Fruit fly (Drosophila melanogaster) S2 (cell line): ENCODE data around the gene Ank2.

Experiments
- CG8478 ChIP-seq: fragments of >200 bp; optimal IDR thresholded peaks from 2 replicates; lab custom pipeline; 2018
- CTCF ChIP-seq, 2 experiments: fragments of >200 bp; optimal IDR thresholded peaks; 2 replicates each; lab custom pipeline; 2018

The Ank2 gene

DNA sequence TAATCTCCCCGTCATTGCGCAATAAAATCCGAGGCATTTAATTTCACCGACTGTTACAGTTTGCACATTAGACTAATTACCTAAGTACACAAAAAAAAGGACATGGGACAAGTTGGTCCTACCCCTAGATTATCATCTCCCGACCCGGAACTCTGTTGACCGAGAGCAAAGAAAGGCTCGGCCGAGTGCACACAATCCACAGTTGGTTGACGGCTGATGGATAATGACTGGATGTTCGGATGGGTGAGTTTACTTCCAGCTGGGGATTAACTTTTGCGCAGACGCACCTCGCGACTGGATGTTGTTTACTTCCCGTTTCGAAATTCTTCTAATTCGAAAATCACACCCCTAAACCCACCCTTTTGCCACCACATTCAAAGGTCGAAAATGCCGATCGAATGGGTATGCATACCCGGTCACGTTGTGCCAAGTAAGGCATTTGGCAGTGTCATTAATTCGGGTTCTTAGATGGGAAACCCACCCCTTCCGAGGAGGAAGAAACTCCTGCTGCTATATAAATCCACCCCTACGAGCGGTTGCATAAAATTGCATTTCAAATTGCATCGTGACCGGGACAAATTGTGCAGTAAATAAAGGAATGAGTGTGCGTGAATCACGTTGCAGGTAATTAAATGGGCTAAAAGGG lies 3.8 kb downstream of the Ank2 start:
- TF ChIP-seq CTCF (optimal IDR thresholded peaks at IDR 0.05; lab: Kevin White, UChicago) (no peak), CG8478 (lab: Kevin White, UChicago) (no peak)

DNA sequence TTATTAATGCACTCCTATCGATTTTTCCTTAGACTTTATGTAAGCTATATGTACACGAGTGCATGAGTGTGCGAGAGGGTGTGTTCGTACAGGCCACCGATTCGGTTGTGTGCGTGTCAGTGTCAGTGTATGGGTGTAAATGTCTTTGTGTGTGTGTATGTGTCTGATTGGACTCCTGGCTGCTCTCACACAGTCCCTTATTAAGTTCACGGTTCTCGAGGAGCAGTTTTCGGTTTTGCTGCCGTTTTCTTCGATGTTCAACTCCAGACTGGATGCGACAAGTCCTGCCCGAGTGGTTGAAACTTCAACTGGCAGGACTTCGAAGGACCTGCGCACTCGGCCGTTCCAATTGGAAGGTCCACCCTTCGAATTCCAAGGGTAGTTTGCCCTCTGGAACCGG lies 4.8 kb downstream of the Ank2 start:
- TF ChIP-seq CTCF (optimal IDR thresholded peaks at IDR 0.05; lab: Kevin White, UChicago) (no peak), CG8478 (lab: Kevin White, UChicago) (no peak)

DNA sequence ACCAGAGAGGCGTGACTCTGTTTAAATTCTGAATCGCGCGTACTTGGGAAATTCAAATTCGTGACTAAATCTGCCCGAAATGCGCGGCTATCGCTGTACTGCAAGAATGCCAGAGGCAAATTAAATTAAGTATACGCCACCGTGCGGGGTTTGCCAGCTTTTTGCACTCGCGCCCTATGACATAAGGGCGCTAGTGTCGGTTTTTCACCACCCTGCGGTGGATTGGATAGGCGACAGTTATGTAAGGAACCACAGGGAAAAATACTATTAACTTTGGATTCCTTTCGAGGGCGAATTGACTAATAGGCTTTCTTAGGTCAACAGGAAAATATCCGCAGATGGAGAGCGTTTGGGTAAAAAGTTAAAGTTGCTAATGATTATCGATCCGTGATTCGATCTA lies 22.6 kb downstream of the Ank2 start, which contains the start of gene CG44195:
Gene CG44195 (minus strand): TSS at position 101 of the 400 bp plus-strand sequence.
- TF ChIP-seq CG8478 (lab: Kevin White, UChicago): no peak
- no peak for TF ChIP-seq CTCF (optimal IDR thresholded peaks at IDR 0.05; lab: Kevin White, UChicago)

DNA sequence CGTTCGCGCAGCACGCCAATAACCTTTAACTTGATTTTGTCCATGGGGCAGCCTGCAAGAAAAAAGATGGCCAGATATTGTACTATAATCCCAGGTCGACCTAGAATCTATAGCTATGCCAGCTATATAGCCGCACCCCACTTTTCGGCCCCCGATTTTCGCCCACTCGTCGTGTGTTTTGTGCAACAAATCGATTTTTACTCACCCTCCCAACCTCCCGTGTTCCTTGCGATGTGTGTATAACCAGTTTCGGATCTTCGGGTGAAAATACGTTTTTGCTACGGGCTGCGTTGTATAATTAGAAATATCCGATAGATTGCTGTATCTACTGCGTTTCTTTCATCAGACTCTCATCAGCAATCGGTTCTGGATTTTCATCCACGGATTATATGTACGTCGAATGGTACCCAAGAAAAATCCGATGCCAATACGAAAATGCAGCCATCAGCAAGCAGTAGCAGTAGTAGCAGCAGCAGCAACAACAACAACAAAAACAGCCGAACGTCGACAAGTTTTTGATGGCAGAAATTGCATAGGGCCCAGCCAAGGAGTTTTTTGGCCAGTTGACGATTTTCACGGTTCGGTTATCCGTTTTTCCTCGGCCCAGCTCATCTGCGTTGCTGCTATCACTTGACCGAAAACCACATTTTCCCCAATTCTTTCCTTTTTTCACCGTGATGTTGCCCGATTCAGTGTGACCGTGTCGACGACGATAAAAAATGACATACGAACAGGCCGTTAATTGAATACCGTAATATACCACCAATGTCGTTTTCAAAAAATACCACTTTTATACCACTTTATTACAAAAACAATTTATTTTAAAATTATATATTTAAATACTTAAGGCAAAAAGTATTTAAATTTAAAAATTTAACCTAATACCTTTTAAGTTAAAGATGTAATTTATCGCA lies 63.9 kb downstream of the Ank2 start, which contains the start of gene CG7492:
Gene CG7492 (minus strand): TSS at position 705 of the 914 bp plus-strand sequence.
- TF ChIP-seq CG8478 (lab: Kevin White, UChicago): no peak
- peak in 1 of 2 experiments; percentile 20 for TF ChIP-seq CTCF (optimal IDR thresholded peaks at IDR 0.05; lab: Kevin White, UChicago)

DNA sequence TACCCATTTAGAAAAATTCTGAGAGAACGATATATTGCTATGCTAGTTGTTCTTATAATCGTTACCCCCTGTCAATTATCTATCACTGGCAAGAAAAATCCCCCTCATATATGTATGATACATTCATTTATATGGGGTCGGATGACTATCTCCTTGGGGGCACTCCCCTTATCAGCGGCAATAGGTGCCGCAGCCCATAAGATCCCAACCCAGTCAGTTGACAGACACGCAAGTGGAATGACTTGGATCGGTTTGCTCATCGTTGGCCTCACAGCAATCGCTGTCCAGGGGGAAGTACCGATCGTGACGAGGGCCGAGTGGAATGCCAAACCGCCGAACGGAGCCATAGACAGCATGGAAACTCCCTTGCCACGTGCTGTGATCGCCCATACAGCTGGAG lies 67.2 kb downstream of the Ank2 start, which contains the start of gene PGRP-SD:
Gene PGRP-SD (plus strand): TSS at position 213 of the 400 bp plus-strand sequence.
- TF ChIP-seq CTCF (optimal IDR thresholded peaks at IDR 0.05; lab: Kevin White, UChicago) (no peak), CG8478 (lab: Kevin White, UChicago) (no peak)

DNA sequence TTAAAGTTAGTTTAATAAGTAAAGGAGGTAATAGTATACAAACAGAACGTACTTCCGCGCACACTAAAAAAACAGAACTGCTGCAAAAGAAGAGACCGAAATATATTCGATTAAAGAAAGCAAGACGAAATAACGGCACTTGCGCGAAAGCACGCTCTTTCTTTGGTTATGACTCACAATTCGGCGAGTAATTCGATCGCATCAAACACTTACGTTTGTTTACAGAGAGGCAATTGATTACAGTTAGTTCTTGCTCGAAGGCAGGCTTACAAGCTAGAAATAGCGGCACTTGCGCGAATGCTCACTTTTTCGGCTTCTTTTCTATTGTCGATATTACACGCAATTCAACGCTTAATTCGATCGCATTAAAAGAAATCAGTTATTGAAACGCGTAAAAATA lies 67.9 kb downstream of the Ank2 start, which contains the start of gene CG32373:
Gene CG32373 (plus strand): TSS at position 301 of the 400 bp plus-strand sequence.
- TF ChIP-seq CG8478 (lab: Kevin White, UChicago) (no peak), CTCF (optimal IDR thresholded peaks at IDR 0.05; lab: Kevin White, UChicago) (no peak)

DNA sequence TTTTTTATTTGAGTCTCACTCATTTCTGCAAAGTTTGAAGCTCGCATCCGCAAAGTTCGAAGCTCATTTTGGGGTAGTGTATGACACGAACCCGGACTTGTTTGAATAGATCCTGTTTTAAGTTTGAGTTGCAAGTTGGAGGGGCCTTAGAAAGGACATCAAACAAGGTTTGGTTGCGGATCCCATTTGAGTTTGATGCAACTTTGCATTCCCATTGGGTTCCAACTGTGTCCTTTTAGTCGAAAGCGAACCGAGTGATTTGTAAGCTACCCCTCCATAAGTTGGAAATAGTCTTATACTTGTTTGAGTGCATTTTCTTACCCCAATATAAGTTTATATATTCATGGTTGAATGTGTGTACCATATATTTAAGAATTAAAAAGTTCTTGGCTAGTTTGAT lies 74.6 kb downstream of the Ank2 start:
- TF ChIP-seq CTCF (optimal IDR thresholded peaks at IDR 0.05; lab: Kevin White, UChicago) (no peak), CG8478 (lab: Kevin White, UChicago) (no peak)

DNA sequence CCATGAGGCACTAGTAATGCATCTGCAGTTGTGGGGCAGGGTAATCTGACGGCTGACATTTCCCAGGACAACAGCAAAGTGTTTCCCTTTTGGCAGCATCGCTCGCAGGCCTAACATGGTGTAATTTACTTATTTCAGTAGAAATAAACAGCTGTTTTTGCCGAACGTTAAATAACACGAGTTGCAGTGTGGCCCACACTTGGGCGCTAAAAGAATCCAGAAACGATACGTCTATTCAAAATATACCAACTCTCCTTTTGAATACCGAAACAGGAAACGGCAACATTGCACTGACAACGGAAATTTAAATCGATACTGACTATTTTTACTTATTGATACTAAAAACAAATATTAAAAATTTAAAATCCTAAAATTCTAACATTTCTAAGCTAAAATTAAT lies 76.7 kb downstream of the Ank2 start, which contains the start of gene CG7506:
Gene CG7506 (minus strand): TSS at position 182 of the 400 bp plus-strand sequence.
- TF ChIP-seq CTCF (optimal IDR thresholded peaks at IDR 0.05; lab: Kevin White, UChicago): no peak
- TF ChIP-seq CG8478 (lab: Kevin White, UChicago): no peak

DNA sequence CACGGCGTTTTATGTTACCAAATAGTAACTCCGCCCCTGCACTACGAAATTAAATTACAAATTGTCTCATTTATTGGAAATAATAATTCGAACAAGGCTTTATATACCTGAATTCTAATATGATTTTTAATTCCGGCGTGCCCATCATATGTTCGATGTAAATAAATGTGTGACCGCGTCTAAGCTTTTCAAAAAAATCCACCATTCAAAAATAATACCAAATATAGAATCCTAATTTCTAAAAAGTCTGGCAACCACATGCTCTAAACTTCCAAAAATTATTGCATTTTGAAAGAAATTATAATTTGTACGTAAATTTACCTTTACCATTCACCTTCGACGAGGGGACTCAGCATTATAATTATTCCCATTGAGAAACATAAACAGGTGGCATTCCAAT lies 77.9 kb downstream of the Ank2 start, which contains the start of gene Urm1:
Gene Urm1 (minus strand): TSS at position 150 of the 400 bp plus-strand sequence.
- no peak for TF ChIP-seq CG8478 (lab: Kevin White, UChicago)
- no peak for TF ChIP-seq CTCF (optimal IDR thresholded peaks at IDR 0.05; lab: Kevin White, UChicago)

DNA sequence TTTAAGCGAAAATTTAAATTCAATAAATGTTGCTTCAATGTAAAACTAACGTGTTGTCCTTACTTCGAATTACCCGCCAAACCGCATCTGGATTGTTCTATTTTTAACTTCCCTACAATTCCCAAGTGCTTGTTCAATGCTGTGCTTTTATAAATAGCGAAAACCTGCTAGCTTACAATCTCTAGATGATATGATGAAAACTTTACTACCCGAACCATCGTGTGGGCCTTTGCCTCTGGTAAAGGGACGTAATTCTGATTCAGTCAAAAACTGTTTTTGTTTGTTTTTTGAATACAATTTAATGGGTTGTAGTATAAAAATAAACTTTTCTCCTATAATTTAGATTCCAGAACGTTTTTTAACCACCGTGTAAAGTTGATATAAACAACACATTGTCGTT lies 78.7 kb downstream of the Ank2 start:
- TF ChIP-seq CTCF (optimal IDR thresholded peaks at IDR 0.05; lab: Kevin White, UChicago) (no peak), CG8478 (lab: Kevin White, UChicago) (no peak)

DNA sequence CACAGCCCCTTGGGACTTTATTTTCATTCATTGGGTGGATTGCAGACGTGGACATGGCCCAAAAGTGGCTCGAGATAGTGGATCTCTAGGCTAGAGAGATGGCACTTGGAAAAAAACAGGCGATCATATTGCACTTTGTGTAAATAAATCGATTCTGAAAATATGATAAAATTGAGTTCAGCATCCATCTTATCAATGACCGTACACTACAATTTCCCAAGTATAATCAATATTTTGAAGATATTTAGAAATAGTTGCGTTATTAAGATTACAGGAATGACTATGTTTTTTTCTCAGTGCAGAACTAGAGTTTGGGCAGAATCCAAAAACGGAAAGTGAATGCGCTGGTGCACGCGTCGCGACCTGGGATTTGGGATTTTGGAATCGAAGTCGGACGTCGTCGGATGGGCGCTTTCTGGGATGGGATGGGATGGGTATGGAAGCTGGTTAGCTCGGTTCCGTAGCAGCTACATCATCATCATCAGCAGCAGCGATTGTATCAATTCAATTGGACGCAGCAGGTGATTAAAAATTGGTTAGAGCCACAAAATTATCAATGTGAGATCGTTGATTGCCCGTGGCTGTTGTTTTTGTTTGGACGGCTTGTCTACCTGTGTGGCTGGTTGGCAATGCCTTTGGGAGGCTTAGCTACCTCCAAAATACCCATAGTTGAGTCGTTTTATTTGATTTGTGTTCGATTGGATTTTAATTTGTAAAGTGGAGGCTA lies 83.3 kb downstream of the Ank2 start:
- no peak for TF ChIP-seq CTCF (optimal IDR thresholded peaks at IDR 0.05; lab: Kevin White, UChicago)
- no peak for TF ChIP-seq CG8478 (lab: Kevin White, UChicago)

DNA sequence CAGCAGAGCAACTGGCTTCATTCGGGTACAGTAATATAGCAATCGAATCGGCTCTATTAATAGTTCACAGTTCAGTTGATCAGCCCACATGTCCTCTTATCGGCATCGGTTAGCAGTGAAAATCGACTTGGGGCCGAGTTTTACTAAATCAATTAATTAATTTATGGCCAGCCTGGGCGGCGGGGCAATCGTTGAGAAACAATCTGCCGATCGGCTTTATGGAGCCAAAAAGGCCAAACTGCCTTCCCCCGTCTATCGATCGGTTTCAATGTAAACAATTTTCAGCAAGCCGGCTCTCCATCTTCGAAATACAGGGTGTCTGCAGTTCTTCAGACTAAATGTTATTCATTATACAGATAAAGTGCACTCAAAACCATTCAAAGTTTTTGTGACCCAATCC lies 84.6 kb downstream of the Ank2 start:
- TF ChIP-seq CTCF (optimal IDR thresholded peaks at IDR 0.05; lab: Kevin White, UChicago): no peak

DNA sequence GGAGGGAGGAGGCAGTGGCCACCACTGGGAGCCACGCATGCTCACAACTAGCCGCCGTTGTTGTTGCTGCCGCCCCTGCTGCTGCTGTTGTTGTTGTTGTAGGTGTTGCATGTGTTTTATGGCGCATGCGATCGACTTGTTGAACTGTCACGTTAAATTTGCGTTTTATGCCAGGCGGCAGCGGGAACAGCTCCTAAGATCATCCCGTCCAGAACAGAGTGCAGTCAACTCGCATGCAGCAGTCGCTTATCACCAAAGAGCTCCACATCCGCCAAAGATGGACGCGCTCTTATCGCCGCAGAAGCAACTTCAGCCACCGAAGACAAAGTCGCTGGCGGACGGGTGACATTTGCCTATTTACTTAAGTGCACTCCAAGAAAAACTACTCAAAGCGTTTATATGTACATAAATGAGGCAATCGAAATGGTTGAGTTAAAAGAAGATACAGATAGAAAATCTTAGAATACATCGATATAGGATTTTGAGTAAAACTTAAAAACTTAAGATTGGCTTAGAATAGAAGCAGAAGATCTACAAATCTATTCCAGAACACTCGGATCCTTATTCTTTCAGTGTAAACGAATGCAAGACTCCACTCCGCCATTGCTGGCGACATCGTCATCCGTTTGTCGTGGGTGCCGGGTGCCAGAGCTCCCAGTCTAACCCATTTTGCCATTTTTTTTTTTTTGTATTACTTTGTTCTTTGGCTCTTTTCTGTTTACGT lies 85.5 kb downstream of the Ank2 start:
- TF ChIP-seq CG8478 (lab: Kevin White, UChicago) (no peak), CTCF (optimal IDR thresholded peaks at IDR 0.05; lab: Kevin White, UChicago) (no peak)

DNA sequence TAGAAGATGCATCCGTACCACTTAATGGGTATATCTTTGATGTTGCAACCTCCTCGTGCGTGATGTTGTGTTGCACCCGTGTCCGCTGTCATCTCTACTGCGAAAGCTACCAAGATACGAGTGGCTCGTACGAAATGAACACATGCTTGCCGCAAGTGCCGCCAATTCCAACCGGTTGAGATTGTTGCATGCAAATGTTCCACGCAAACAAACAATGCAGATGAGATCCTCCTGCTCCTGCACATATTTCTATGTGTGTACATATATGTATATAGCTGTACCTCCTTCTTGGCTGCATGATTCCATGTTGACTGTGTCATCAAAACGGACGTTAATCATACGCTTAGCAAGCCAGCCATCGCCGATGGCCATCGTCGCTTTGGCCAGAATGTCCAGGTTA lies 88.1 kb downstream of the Ank2 start:
- TF ChIP-seq CTCF (optimal IDR thresholded peaks at IDR 0.05; lab: Kevin White, UChicago) (no peak), CG8478 (lab: Kevin White, UChicago) (no peak)
